Fruit fly (Drosophila melanogaster): ENCODE measurements around the gene CG9592.
A peak's percentile ranks its signal among the peaks of the same experiment; 100 is the strongest.

Gene CG9592

dm6 chr3L:14555052-14555451, 37.4 kb downstream of the CG9592 start (continued):
- peak; percentile 4 for TF ChIP-seq unpg (GFP tag; optimal IDR thresholded peaks at IDR 0.05)
- TF ChIP-seq CG15601 (tag; optimal IDR thresholded peaks at IDR 0.05) = peak; percentile 65
- TF ChIP-seq unc-4 (GFP tag; IDR thresholded peaks at IDR 0.05; ENCODE audit: partially characterized antibody) = no peak
- TF ChIP-seq ftz-f1 (GFP tag; optimal IDR thresholded peaks at IDR 0.05) = peak; percentile 23
- no peak for TF ChIP-seq CG13624 (GFP tag; optimal IDR thresholded peaks at IDR 0.05)
- TF ChIP-seq CG10366 (GFP tag; IDR thresholded peaks at IDR 0.05) = no peak
- TF ChIP-seq MESR4 (GFP tag; optimal IDR thresholded peaks at IDR 0.05) = no peak
- peak; percentile 1 for TF ChIP-seq CG10979 (tag; optimal IDR thresholded peaks at IDR 0.05)
- no peak for TF ChIP-seq eyg (GFP tag; optimal IDR thresholded peaks at IDR 0.05)
- TF ChIP-seq scrt (GFP tag; optimal IDR thresholded peaks at IDR 0.05) = peak; percentile 26
- TF ChIP-seq Deaf1 (tag; optimal IDR thresholded peaks at IDR 0.05) = no peak
- TF ChIP-seq tll (GFP tag; optimal IDR thresholded peaks at IDR 0.05) = peak in 1 of 2 experiments; percentile 85
- TF ChIP-seq stwl (tag; optimal IDR thresholded peaks at IDR 0.05) = no peak
- TF ChIP-seq exex (tag; optimal IDR thresholded peaks at IDR 0.05) = peak; percentile 86
- peak; percentile 4 for TF ChIP-seq CG1603 (tag; optimal IDR thresholded peaks at IDR 0.05)
- TF ChIP-seq CG4328 (GFP tag; optimal IDR thresholded peaks at IDR 0.05) = peak; percentile 47
- peak; percentile 58 for TF ChIP-seq CG12769 (tag; optimal IDR thresholded peaks at IDR 0.05)
- TF ChIP-seq CG12104 (GFP tag; optimal IDR thresholded peaks at IDR 0.05) = no peak
- TF ChIP-seq CG2712 (tag; optimal IDR thresholded peaks at IDR 0.05) = peak; percentile 28
- no peak for TF ChIP-seq CG11398 (GFP tag; optimal IDR thresholded peaks at IDR 0.05)
- TF ChIP-seq Six4 (GFP tag; optimal IDR thresholded peaks at IDR 0.05) = no peak
- TF ChIP-seq CG16863 (GFP tag; optimal IDR thresholded peaks at IDR 0.05) = peak; percentile 15

- TF ChIP-seq CG1233 (GFP tag; optimal IDR thresholded peaks at IDR 0.05) (peak; percentile 5), cg (GFP tag; optimal IDR thresholded peaks at IDR 0.05) (peak; percentile 60), sima (GFP tag; optimal IDR thresholded peaks at IDR 0.05) (no peak), Dbx (GFP tag; IDR thresholded peaks at IDR 0.05) (no peak), CG5245 (GFP tag; optimal IDR thresholded peaks at IDR 0.05) (no peak), twi (tag; optimal IDR thresholded peaks at IDR 0.05) (peak; percentile 33), chinmo (GFP tag; IDR thresholded peaks at IDR 0.05; ENCODE audit: partially characterized antibody) (0 out of 4 replicates have a peak, but pooled peaks have one; percentile 58), ci (GFP tag; IDR thresholded peaks at IDR 0.05) (0 out of 3 replicates have a peak, but pooled peaks have one; percentile 27), bcd (GFP tag; optimal IDR thresholded peaks at IDR 0.05) (no peak), B-H2 (GFP tag; optimal IDR thresholded peaks at IDR 0.05) (no peak), CG4360 (GFP tag; IDR thresholded peaks at IDR 0.05) (0 out of 2 replicates have a peak, but pooled peaks have one; percentile 36), z (GFP tag; IDR thresholded peaks at IDR 0.05) (peak; percentile 37; the same call in 1 of the 3 replicates), CG2199 (GFP tag; IDR thresholded peaks at IDR 0.05) (0 out of 3 replicates have a peak, but pooled peaks have one; percentile 30), CG15479 (GFP tag; optimal IDR thresholded peaks at IDR 0.05) (peak; percentile 63), Dek (tag; optimal IDR thresholded peaks at IDR 0.05) (no peak), schlank (tag; optimal IDR thresholded peaks at IDR 0.05) (no peak), Xrp1 (GFP tag; IDR thresholded peaks at IDR 0.05) (0 out of 2 replicates have a peak, but pooled peaks have one; percentile 12), CG2116 (GFP tag; optimal IDR thresholded peaks at IDR 0.05) (no peak), nom (GFP tag; optimal IDR thresholded peaks at IDR 0.05) (peak; percentile 1), sens (GFP tag) (peak; percentile 77), B-H1 (GFP tag; IDR thresholded peaks at IDR 0.05) (no peak), CG2678 (tag; optimal IDR thresholded peaks at IDR 0.05) (no peak), eve (GFP tag; optimal IDR thresholded peaks at IDR 0.05) (peak in 1 of 2 experiments; percentile 15)
Observed at dm6 chr3L:14556177-14556576, 38.6 kb downstream of the CG9592 start.

All from whole organism, embryonic.